Worm (Caenorhabditis elegans) whole organism, L2 larva: ENCODE results near the gene T01B4.3.

Experiments used
- C34F6.9 ChIP-seq: fragments of 150-350 bp; optimal IDR thresholded peaks from 2 replicates; lab custom pipeline; 2014; ENCODE audit warnings: missing biosample characterization, missing genetic modification characterization
- ceh-82 ChIP-seq: fragments of 150-350 bp; optimal IDR thresholded peaks from 2 replicates; lab custom pipeline; 2014; ENCODE audit warnings: missing biosample characterization, missing genetic modification characterization
- dmd-4 ChIP-seq: sonication (generic microtip); optimal IDR thresholded peaks from 2 replicates; lab custom pipeline; 2017; ENCODE audit warnings: missing biosample characterization, missing genetic modification characterization
- elt-3 ChIP-seq: sonication (generic microtip); optimal IDR thresholded peaks from 2 replicates; lab custom pipeline; 2017; ENCODE audit warnings: missing biosample characterization, missing genetic modification characterization
- lin-39 ChIP-seq: fragments of 150-350 bp; optimal IDR thresholded peaks from 2 replicates; lab custom pipeline; 2014; ENCODE audit warnings: missing biosample characterization, missing genetic modification reagents, missing genetic modification characterization
- nhr-11 ChIP-seq: fragments of 150-350 bp; optimal IDR thresholded peaks from 2 replicates; lab custom pipeline; 2014; ENCODE audit warnings: missing biosample characterization, missing genetic modification characterization
- unc-39 ChIP-seq: fragments of 150-350 bp; optimal IDR thresholded peaks from 2 replicates; lab custom pipeline; 2014; ENCODE audit warnings: missing biosample characterization, missing genetic modification characterization
- unc-62 ChIP-seq: fragments of 150-350 bp; optimal IDR thresholded peaks from 2 replicates; lab custom pipeline; 2014; ENCODE audit warnings: missing biosample characterization, missing genetic modification reagents, missing genetic modification characterization

- no peak for TF ChIP-seq elt-3 (tag; lab: Kevin White, UChicago)
- TF ChIP-seq nhr-11 (tag; lab: Kevin White, UChicago), result no peak
- no peak for TF ChIP-seq lin-39
- TF ChIP-seq C34F6.9, result no peak
- no peak for TF ChIP-seq unc-62 (GFP tag; lab: Kevin White, UChicago)
- no peak for TF ChIP-seq ceh-82
- TF ChIP-seq unc-39, result no peak
- TF ChIP-seq dmd-4, result no peak
Measured at ce11 chrX:16356341-16356740, 38.8 kb upstream of the T01B4.3 start.
